Fruit fly (Drosophila melanogaster) whole organism, embryonic: ENCODE measurements around the gene CG18281.

ENCODE experiments used
- Awh ChIP-seq: fragments of 200-800 bp; sonication (Bioruptor generic); IDR thresholded peaks from 2 replicates; pipeline ENCODE4, ENCODE4 v1.3.6; 2022; ENCODE audit warnings: missing biosample characterization, missing genetic modification characterization
- Bdp1 ChIP-seq: fragments of 200-800 bp; sonication (Bioruptor generic); optimal IDR thresholded peaks from 3 replicates; lab custom pipeline; 2016; ENCODE audit warnings: missing biosample characterization, missing genetic modification characterization
- CG10979 ChIP-seq: fragments of 200-800 bp; sonication (Bioruptor generic); optimal IDR thresholded peaks from 2 replicates; lab custom pipeline; 2018; ENCODE audit warnings: missing biosample characterization, mild to moderate bottlenecking, missing genetic modification characterization, moderate library complexity
- CG11085 ChIP-seq: fragments of 200-800 bp; sonication (Bioruptor generic); IDR thresholded peaks from 2 replicates; pipeline ENCODE4 v1.3.6; 2022; ENCODE audit warnings: missing biosample characterization, missing genetic modification characterization
- CG12104 ChIP-seq: fragments of 200-800 bp; sonication (Bioruptor generic); optimal IDR thresholded peaks from 3 replicates; lab custom pipeline; 2016; ENCODE audit warnings: missing biosample characterization, missing genetic modification characterization
- CG12219 ChIP-seq: fragments of 200-800 bp; sonication (Bioruptor generic); optimal IDR thresholded peaks from 3 replicates; lab custom pipeline; 2018; ENCODE audit warnings: missing biosample characterization, mild to moderate bottlenecking, missing genetic modification characterization
- CG12236 ChIP-seq: fragments of 200-800 bp; sonication (Bioruptor generic); optimal IDR thresholded peaks from 2 replicates; lab custom pipeline; 2016; ENCODE audit warnings: missing biosample characterization, missing genetic modification characterization
- CG14965 ChIP-seq: fragments of 200-800 bp; sonication (Bioruptor generic); optimal IDR thresholded peaks from 2 replicates; lab custom pipeline; 2016; ENCODE audit warnings: missing biosample characterization, missing genetic modification characterization, borderline replicate concordance
- CG16815 ChIP-seq: fragments of 200-800 bp; sonication (Bioruptor generic); optimal IDR thresholded peaks from 3 replicates; lab custom pipeline; 2017; ENCODE audit warnings: missing biosample characterization, mild to moderate bottlenecking, missing genetic modification characterization
- CG17328 ChIP-seq: fragments of 200-800 bp; sonication (Bioruptor generic); IDR thresholded peaks from 2 replicates; pipeline ENCODE4 v1.3.6; 2022; ENCODE audit warnings: missing biosample characterization, missing genetic modification characterization
- CG18262 ChIP-seq: fragments of 200-800 bp; optimal IDR thresholded peaks from 3 replicates; lab custom pipeline; 2019; ENCODE audit warnings: missing biosample characterization, mild to moderate bottlenecking, missing genetic modification characterization, moderate library complexity
- CG32767 ChIP-seq: fragments of 200-800 bp; sonication (Bioruptor generic); IDR thresholded peaks from 2 replicates; pipeline ENCODE4 v1.3.6; 2022; ENCODE audit warnings: missing biosample characterization, missing genetic modification characterization
- CG34224 ChIP-seq: fragments of 200-800 bp; sonication (Bioruptor generic); IDR thresholded peaks from 3 replicates; pipeline ENCODE4 v1.3.6; 2022; ENCODE audit warnings: missing biosample characterization, missing genetic modification characterization; ENCODE audit not compliant: partially characterized antibody
- CG34376 ChIP-seq: fragments of 200-800 bp; sonication (Bioruptor generic); optimal IDR thresholded peaks from 2 replicates; lab custom pipeline; 2018; ENCODE audit warnings: missing biosample characterization, mild to moderate bottlenecking, missing genetic modification characterization
- CG3995 ChIP-seq: fragments of 200-800 bp; sonication (Bioruptor generic); optimal IDR thresholded peaks from 3 replicates; lab custom pipeline; 2016; ENCODE audit warnings: missing biosample characterization, missing genetic modification characterization
- CG4617 ChIP-seq: fragments of 200-800 bp; sonication (Bioruptor generic); optimal IDR thresholded peaks from 3 replicates; lab custom pipeline; 2016; ENCODE audit warnings: missing biosample characterization, missing genetic modification characterization, borderline replicate concordance
- CG8944 ChIP-seq: fragments of 200-800 bp; sonication (Bioruptor generic); optimal IDR thresholded peaks from 3 replicates; lab custom pipeline; 2016; ENCODE audit warnings: missing biosample characterization, missing genetic modification characterization
- CG9609 ChIP-seq: fragments of 200-800 bp; sonication (Bioruptor generic); optimal IDR thresholded peaks from 3 replicates; lab custom pipeline; 2016; ENCODE audit warnings: missing biosample characterization, missing genetic modification characterization
- Camta ChIP-seq: fragments of 200-800 bp; sonication (Bioruptor generic); optimal IDR thresholded peaks from 2 replicates; lab custom pipeline; 2016; ENCODE audit warnings: missing biosample characterization, missing genetic modification characterization
- Chrac-16 ChIP-seq: fragments of 200-800 bp; sonication (Bioruptor generic); optimal IDR thresholded peaks from 3 replicates; lab custom pipeline; 2016; ENCODE audit warnings: missing biosample characterization, missing genetic modification characterization
- CrebB ChIP-seq: fragments of 200-800 bp; sonication (Bioruptor generic); optimal IDR thresholded peaks from 3 replicates; lab custom pipeline; 2018; ENCODE audit warnings: missing biosample characterization, mild to moderate bottlenecking, missing genetic modification characterization
- Dad ChIP-seq: fragments of 200-800 bp; sonication (Bioruptor generic); optimal IDR thresholded peaks from 3 replicates; lab custom pipeline; 2016; ENCODE audit warnings: missing biosample characterization, missing genetic modification characterization
- Dp ChIP-seq: fragments of 200-800 bp; sonication (Bioruptor generic); optimal IDR thresholded peaks from 2 replicates; lab custom pipeline; 2018; ENCODE audit warnings: missing biosample characterization, mild to moderate bottlenecking, missing genetic modification characterization, moderate library complexity
- Fer2 ChIP-seq: fragments of 200-800 bp; sonication (Bioruptor generic); optimal IDR thresholded peaks from 2 replicates; lab custom pipeline; 2018; ENCODE audit warnings: missing biosample characterization, mild to moderate bottlenecking, missing genetic modification characterization, moderate library complexity
- HmgD ChIP-seq: fragments of 200-800 bp; sonication (Bioruptor generic); optimal IDR thresholded peaks from 3 replicates; lab custom pipeline; 2016; ENCODE audit warnings: missing biosample characterization, missing genetic modification characterization
- Max ChIP-seq: fragments of 200-800 bp; sonication (Bioruptor generic); optimal IDR thresholded peaks from 2 replicates; lab custom pipeline; 2016; ENCODE audit warnings: missing biosample characterization, mild to moderate bottlenecking, missing genetic modification characterization
- Nf-YB ChIP-seq: fragments of 200-800 bp; sonication (Bioruptor generic); optimal IDR thresholded peaks from 3 replicates; lab custom pipeline; 2019; ENCODE audit warnings: missing biosample characterization, mild to moderate bottlenecking, missing genetic modification characterization, moderate library complexity
- Opbp ChIP-seq: fragments of 200-800 bp; sonication (Bioruptor generic); IDR thresholded peaks from 3 replicates; pipeline ENCODE4 v1.3.6; 2022; ENCODE audit warnings: missing biosample characterization, missing genetic modification characterization; ENCODE audit not compliant: partially characterized antibody
- PHDP ChIP-seq: fragments of 200-800 bp; sonication (Bioruptor generic); optimal IDR thresholded peaks from 3 replicates; lab custom pipeline; 2018; ENCODE audit warnings: missing biosample characterization, mild to moderate bottlenecking, missing genetic modification characterization, moderate library complexity
- Poxn ChIP-seq: fragments of 200-800 bp; sonication (Bioruptor generic); IDR thresholded peaks from 2 replicates; pipeline ENCODE4 v1.3.6; 2022; ENCODE audit warnings: missing biosample characterization, missing genetic modification characterization
- Ravus ChIP-seq: fragments of 200-800 bp; sonication (Bioruptor generic); IDR thresholded peaks from 2 replicates; pipeline ENCODE4 v1.3.6; 2022; ENCODE audit warnings: missing biosample characterization, missing genetic modification characterization
- Sry-β ChIP-seq: fragments of 200-800 bp; sonication (Bioruptor generic); optimal IDR thresholded peaks from 2 replicates; lab custom pipeline; 2018; ENCODE audit warnings: missing biosample characterization, mild to moderate bottlenecking, missing genetic modification characterization, moderate library complexity
- Ssrp ChIP-seq: fragments of 200-800 bp; sonication (Bioruptor generic); optimal IDR thresholded peaks from 2 replicates; lab custom pipeline; 2018; ENCODE audit warnings: missing biosample characterization, mild to moderate bottlenecking, missing genetic modification characterization, moderate library complexity
- Trl ChIP-seq, 3 experiments: fragments of >200 bp in 2 of 3; fragments of 200-800 bp in 1 of 3; sonication (Bioruptor generic) in 1 of 3; optimal IDR thresholded peaks; 2 replicates in 1 of 3; 3 replicates in 2 of 3; lab custom pipeline; 2016 to 2017; ENCODE audit warnings: missing biosample characterization in 1 of 3, missing genetic modification characterization in 1 of 3
- ac ChIP-seq: fragments of 200-800 bp; sonication (Bioruptor generic); optimal IDR thresholded peaks from 3 replicates; lab custom pipeline; 2017; ENCODE audit warnings: missing biosample characterization, mild to moderate bottlenecking, missing genetic modification characterization
- az2 ChIP-seq: fragments of 200-800 bp; sonication (Bioruptor generic); optimal IDR thresholded peaks from 3 replicates; lab custom pipeline; 2016; ENCODE audit warnings: missing biosample characterization, missing genetic modification characterization
- corto ChIP-seq: fragments of 200-800 bp; sonication (Bioruptor generic); optimal IDR thresholded peaks from 2 replicates; lab custom pipeline; 2016; ENCODE audit warnings: missing biosample characterization, mild to moderate bottlenecking, missing genetic modification characterization, moderate library complexity
- esg ChIP-seq: fragments of 200-800 bp; sonication (Bioruptor generic); conservative IDR thresholded peaks from 2 replicates; pipeline ENCODE4 v1.3.6; 2022; ENCODE audit warnings: missing biosample characterization, missing genetic modification characterization
- fd102C ChIP-seq: fragments of 200-800 bp; sonication (Bioruptor generic); optimal IDR thresholded peaks from 2 replicates; lab custom pipeline; 2018; ENCODE audit warnings: missing biosample characterization, mild to moderate bottlenecking, missing genetic modification characterization, moderate library complexity
- her ChIP-seq: fragments of 200-800 bp; sonication (Bioruptor generic); optimal IDR thresholded peaks from 2 replicates; lab custom pipeline; 2016; ENCODE audit warnings: missing biosample characterization, missing genetic modification characterization
- klu ChIP-seq: fragments of 200-800 bp; sonication (Bioruptor generic); IDR thresholded peaks from 2 replicates; pipeline ENCODE4 v1.3.6; 2022; ENCODE audit warnings: missing biosample characterization, missing genetic modification characterization
- pfk ChIP-seq: fragments of 200-800 bp; sonication (Bioruptor generic); optimal IDR thresholded peaks from 2 replicates; lab custom pipeline; 2018; ENCODE audit warnings: missing biosample characterization, mild to moderate bottlenecking, missing genetic modification characterization, moderate library complexity
- pho ChIP-seq: fragments of 200-800 bp; sonication (Bioruptor generic); optimal IDR thresholded peaks from 2 replicates; lab custom pipeline; 2016; ENCODE audit warnings: missing biosample characterization, missing genetic modification characterization
- salm ChIP-seq: fragments of 200-800 bp; sonication (Bioruptor generic); optimal IDR thresholded peaks from 2 replicates; lab custom pipeline; 2018; ENCODE audit warnings: missing biosample characterization, mild to moderate bottlenecking, missing genetic modification characterization
- sqz ChIP-seq: fragments of 200-800 bp; sonication (Bioruptor generic); optimal IDR thresholded peaks from 3 replicates; lab custom pipeline; 2018; ENCODE audit warnings: missing biosample characterization, mild to moderate bottlenecking, missing genetic modification characterization
- tio ChIP-seq: fragments of 200-800 bp; sonication (Bioruptor generic); optimal IDR thresholded peaks from 2 replicates; lab custom pipeline; 2017; ENCODE audit warnings: missing biosample characterization, missing genetic modification characterization, inconsistent platforms
- tna ChIP-seq: fragments of 200-800 bp; sonication (Bioruptor generic); IDR thresholded peaks from 2 replicates; pipeline ENCODE4 v1.3.6; 2022; ENCODE audit warnings: missing biosample characterization, missing genetic modification characterization; ENCODE audit not compliant: partially characterized antibody
- tup ChIP-seq: fragments of 200-800 bp; sonication (Bioruptor generic); optimal IDR thresholded peaks from 2 replicates; lab custom pipeline; 2016; ENCODE audit warnings: missing biosample characterization, mild to moderate bottlenecking, missing genetic modification characterization, moderate library complexity

Gene CG18281

DNA sequence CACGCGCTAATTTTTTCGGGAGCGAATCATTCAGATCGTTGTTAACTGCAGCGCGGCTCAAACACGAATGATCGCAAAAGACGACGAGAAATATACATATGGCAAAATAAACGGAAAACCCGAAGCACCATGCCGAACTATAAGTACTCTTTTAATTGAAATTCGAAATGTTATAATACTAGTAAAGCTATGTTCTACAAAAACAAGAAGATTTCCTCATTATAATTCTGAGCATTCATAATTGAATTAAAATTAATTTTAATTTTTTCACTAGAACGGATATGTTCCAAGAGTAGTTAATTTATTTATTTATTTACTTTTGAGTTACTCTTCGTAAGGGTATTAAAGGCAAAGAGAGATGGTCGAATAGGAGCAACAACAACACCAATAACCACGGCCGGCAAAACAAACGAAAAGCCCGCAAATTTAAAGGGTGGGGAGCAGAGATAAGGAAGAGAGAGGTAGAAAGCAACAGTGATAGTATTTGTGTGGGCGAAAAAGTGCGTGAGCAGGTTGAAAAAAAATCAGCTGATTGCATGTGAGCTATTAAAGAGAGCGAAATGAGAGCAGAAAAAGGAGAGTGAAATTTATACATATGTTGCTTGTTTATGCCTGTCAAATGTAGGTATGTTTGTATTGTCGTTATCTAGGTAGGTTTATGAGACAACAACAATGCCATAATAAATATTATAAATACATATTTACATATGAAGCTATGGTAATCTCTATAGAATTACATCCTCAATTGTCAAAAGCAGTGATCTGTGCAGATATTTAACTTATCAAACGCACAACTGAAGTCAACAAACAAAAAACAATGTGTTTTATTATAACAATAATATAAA lies 6.0 kb upstream of the CG18281 start (continued):
- TF ChIP-seq CG4617 (GFP tag; lab: Kevin White, UChicago) (peak; percentile 23), Ravus (GFP tag; lab: Robert Waterston, UW) (no peak), Poxn (0 out of 2 replicates have a peak, but pooled peaks have one; percentile 34), CG10979 (tag; lab: Kevin White, UChicago) (peak; percentile 23), CG11085 (peak; percentile 58; the same call in 1 of the 2 replicates), Fer2 (no peak), CG34224 (GFP tag; lab: Robert Waterston, UW) (no peak), Chrac-16 (peak; percentile 70), HmgD (GFP tag; lab: Kevin White, UChicago) (no peak), CG12236 (GFP tag; lab: Kevin White, UChicago) (no peak), CG12219 (peak; percentile 23), ac (GFP tag; lab: Kevin White, UChicago) (no peak), Sry-β (GFP tag; lab: Kevin White, UChicago) (no peak), pho (GFP tag; lab: Kevin White, UChicago) (peak; percentile 51), pfk (GFP tag; lab: Kevin White, UChicago) (peak; percentile 11), Bdp1 (GFP tag; lab: Kevin White, UChicago) (peak; percentile 22), CG17328 (GFP tag; lab: Robert Waterston, UW) (peak; percentile 74), Trl (optimal IDR thresholded peaks at IDR 0.05; lab: Kevin White, UChicago) (peak; percentile 56 to 84), Trl (GFP tag; optimal IDR thresholded peaks at IDR 0.05; lab: Kevin White, UChicago) (no peak), CG34376 (peak; percentile 10), Camta (peak; percentile 43), Dad (peak; percentile 21), CG14965 (GFP tag; lab: Kevin White, UChicago) (no peak), Ssrp (tag; lab: Kevin White, UChicago) (peak; percentile 56), Opbp (no peak), Max (GFP tag; lab: Kevin White, UChicago) (peak; percentile 12), her (peak; percentile 32), PHDP (tag; lab: Kevin White, UChicago) (peak; percentile 85), az2 (peak; percentile 50), fd102C (peak; percentile 6), tio (GFP tag; lab: Kevin White, UChicago) (peak; percentile 53), sqz (GFP tag; lab: Kevin White, UChicago) (no peak), CG8944 (GFP tag; lab: Kevin White, UChicago) (peak; percentile 13), salm (peak; percentile 69), klu (GFP tag; lab: Robert Waterston, UW) (peak; percentile 29; the same call in 1 of the 2 replicates), CG18262 (peak; percentile 77), tna (GFP tag; lab: Robert Waterston, UW) (no peak), CrebB (tag; lab: Kevin White, UChicago) (peak; percentile 28), Awh (peak; percentile 56), CG32767 (GFP tag; lab: Robert Waterston, UW) (peak; percentile 52; the same call in 1 of the 2 replicates), CG12104 (GFP tag; lab: Kevin White, UChicago) (peak; percentile 60), CG16815 (GFP tag; lab: Kevin White, UChicago) (peak; percentile 32), CG9609 (GFP tag; lab: Kevin White, UChicago) (peak; percentile 19), Nf-YB (GFP tag; lab: Kevin White, UChicago) (peak; percentile 49), Dp (GFP tag; lab: Kevin White, UChicago) (no peak), esg (GFP tag; lab: Robert Waterston, UW) (peak; percentile 64), CG3995 (peak; percentile 38), corto (peak; percentile 59), tup (no peak)
